Fruit fly (Drosophila melanogaster): ENCODE measurements around the gene CG9114.
A peak's percentile ranks its signal among the peaks of the same experiment; 100 is the strongest.

CG9114 gene

dm6 chrX:15312074-15312881 is 20.7 kb downstream of the CG9114 start:
- TF ChIP-seq Mnt (GFP tag; optimal IDR thresholded peaks at IDR 0.05) = no peak
- TF ChIP-seq CG12768 (GFP tag; optimal IDR thresholded peaks at IDR 0.05) = peak; percentile 70
- peak; percentile 58 for TF ChIP-seq cic (GFP tag; optimal IDR thresholded peaks at IDR 0.05)
- TF ChIP-seq ovo (GFP tag; optimal IDR thresholded peaks at IDR 0.05) = peak; percentile 75
- peak; percentile 47 for TF ChIP-seq CG1620 (GFP tag; optimal IDR thresholded peaks at IDR 0.05)
- TF ChIP-seq CG33017 (tag; optimal IDR thresholded peaks at IDR 0.05) = peak; percentile 46
- peak; percentile 79 for TF ChIP-seq Hr96 (GFP tag; optimal IDR thresholded peaks at IDR 0.05)
- peak; percentile 75 for TF ChIP-seq kay (GFP tag; ENCODE audit: borderline replicate concordance)
- TF ChIP-seq bab1 (GFP tag; optimal IDR thresholded peaks at IDR 0.05) = peak; percentile 62
- peak; percentile 79 for TF ChIP-seq pad (GFP tag; optimal IDR thresholded peaks at IDR 0.05)
- TF ChIP-seq CG7045 (GFP tag; optimal IDR thresholded peaks at IDR 0.05) = peak; percentile 80
- TF ChIP-seq toe (GFP tag; optimal IDR thresholded peaks at IDR 0.05) = peak; percentile 61
- peak; percentile 73 for TF ChIP-seq CG5204 (GFP tag; optimal IDR thresholded peaks at IDR 0.05)
- TF ChIP-seq CG14711 (tag; optimal IDR thresholded peaks at IDR 0.05) = peak; percentile 68
- TF ChIP-seq Clk (GFP tag; optimal IDR thresholded peaks at IDR 0.05) = peak; percentile 55
- peak; percentile 21 for TF ChIP-seq Crg-1 (GFP tag; optimal IDR thresholded peaks at IDR 0.05)
- peak; percentile 70 for TF ChIP-seq tj (GFP tag; optimal IDR thresholded peaks at IDR 0.05)
- no peak for TF ChIP-seq cnc (optimal IDR thresholded peaks at IDR 0.05)
- TF ChIP-seq CG11617 (GFP tag; optimal IDR thresholded peaks at IDR 0.05) = peak; percentile 94
- peak; percentile 87 for TF ChIP-seq CG7101 (tag; optimal IDR thresholded peaks at IDR 0.05)

dm6 chrX:15309918-15310317 is 23.0 kb downstream of the CG9114 start:
- TF ChIP-seq kay (GFP tag; ENCODE audit: borderline replicate concordance) (no peak), CG33017 (tag; optimal IDR thresholded peaks at IDR 0.05) (no peak), CG7045 (GFP tag; optimal IDR thresholded peaks at IDR 0.05) (no peak), CG14711 (tag; optimal IDR thresholded peaks at IDR 0.05) (peak; percentile 2), CG7101 (tag; optimal IDR thresholded peaks at IDR 0.05) (no peak)

dm6 chrX:15308456-15308954 is 24.4 kb downstream of the CG9114 start:
- no peak for TF ChIP-seq Clk (GFP tag; optimal IDR thresholded peaks at IDR 0.05)
- TF ChIP-seq Mnt (GFP tag; optimal IDR thresholded peaks at IDR 0.05) = peak; percentile 17
- TF ChIP-seq CG5204 (GFP tag; optimal IDR thresholded peaks at IDR 0.05) = no peak
- peak; percentile 25 for TF ChIP-seq CG14711 (tag; optimal IDR thresholded peaks at IDR 0.05)
- TF ChIP-seq CG1620 (GFP tag; optimal IDR thresholded peaks at IDR 0.05) = peak; percentile 47
- TF ChIP-seq pad (GFP tag; optimal IDR thresholded peaks at IDR 0.05) = peak; percentile 33
- TF ChIP-seq toe (GFP tag; optimal IDR thresholded peaks at IDR 0.05) = no peak
- TF ChIP-seq CG7101 (tag; optimal IDR thresholded peaks at IDR 0.05) = peak; percentile 58
- peak; percentile 74 for TF ChIP-seq cic (GFP tag; optimal IDR thresholded peaks at IDR 0.05)
- no peak for TF ChIP-seq cnc (optimal IDR thresholded peaks at IDR 0.05)
- TF ChIP-seq CG11617 (GFP tag; optimal IDR thresholded peaks at IDR 0.05) = peak; percentile 41
- no peak for TF ChIP-seq Hr96 (GFP tag; optimal IDR thresholded peaks at IDR 0.05)
- peak; percentile 36 for TF ChIP-seq CG7045 (GFP tag; optimal IDR thresholded peaks at IDR 0.05)
- peak; percentile 17 for TF ChIP-seq CG12768 (GFP tag; optimal IDR thresholded peaks at IDR 0.05)
- peak; percentile 57 for TF ChIP-seq bab1 (GFP tag; optimal IDR thresholded peaks at IDR 0.05)
- peak; percentile 85 for TF ChIP-seq kay (GFP tag; ENCODE audit: borderline replicate concordance)
- peak; percentile 93 for TF ChIP-seq tj (GFP tag; optimal IDR thresholded peaks at IDR 0.05)
- TF ChIP-seq CG33017 (tag; optimal IDR thresholded peaks at IDR 0.05) = peak; percentile 23
- peak; percentile 51 for TF ChIP-seq Crg-1 (GFP tag; optimal IDR thresholded peaks at IDR 0.05)
- peak; percentile 42 for TF ChIP-seq ovo (GFP tag; optimal IDR thresholded peaks at IDR 0.05)

- no peak for TF ChIP-seq CG7101 (tag; optimal IDR thresholded peaks at IDR 0.05)
- TF ChIP-seq Hr96 (GFP tag; optimal IDR thresholded peaks at IDR 0.05) = no peak
- no peak for TF ChIP-seq CG33017 (tag; optimal IDR thresholded peaks at IDR 0.05)
- TF ChIP-seq Mnt (GFP tag; optimal IDR thresholded peaks at IDR 0.05) = no peak
- TF ChIP-seq kay (GFP tag; ENCODE audit: borderline replicate concordance) = no peak
- no peak for TF ChIP-seq bab1 (GFP tag; optimal IDR thresholded peaks at IDR 0.05)
- no peak for TF ChIP-seq CG12768 (GFP tag; optimal IDR thresholded peaks at IDR 0.05)
- no peak for TF ChIP-seq pad (GFP tag; optimal IDR thresholded peaks at IDR 0.05)
- no peak for TF ChIP-seq CG5204 (GFP tag; optimal IDR thresholded peaks at IDR 0.05)
- no peak for TF ChIP-seq ovo (GFP tag; optimal IDR thresholded peaks at IDR 0.05)
- TF ChIP-seq Clk (GFP tag; optimal IDR thresholded peaks at IDR 0.05) = no peak
- no peak for TF ChIP-seq tj (GFP tag; optimal IDR thresholded peaks at IDR 0.05)
- TF ChIP-seq cnc (optimal IDR thresholded peaks at IDR 0.05) = no peak
These were observed 25.3 kb downstream of the CG9114 start for dm6 chrX:15307485-15308138.

- no peak for TF ChIP-seq cnc (optimal IDR thresholded peaks at IDR 0.05)
- peak; percentile 21 for TF ChIP-seq bab1 (GFP tag; optimal IDR thresholded peaks at IDR 0.05)
- TF ChIP-seq kay (GFP tag; ENCODE audit: borderline replicate concordance) = peak; percentile 49
- peak; percentile 43 for TF ChIP-seq Mnt (GFP tag; optimal IDR thresholded peaks at IDR 0.05)
- peak; percentile 11 for TF ChIP-seq CG7101 (tag; optimal IDR thresholded peaks at IDR 0.05)
- TF ChIP-seq tj (GFP tag; optimal IDR thresholded peaks at IDR 0.05) = peak; percentile 62
- peak; percentile 24 for TF ChIP-seq CG11617 (GFP tag; optimal IDR thresholded peaks at IDR 0.05)
- peak; percentile 53 for TF ChIP-seq pad (GFP tag; optimal IDR thresholded peaks at IDR 0.05)
- peak; percentile 68 for TF ChIP-seq ovo (GFP tag; optimal IDR thresholded peaks at IDR 0.05)
- TF ChIP-seq CG1620 (GFP tag; optimal IDR thresholded peaks at IDR 0.05) = no peak
- peak; percentile 68 for TF ChIP-seq CG14711 (tag; optimal IDR thresholded peaks at IDR 0.05)
- no peak for TF ChIP-seq Clk (GFP tag; optimal IDR thresholded peaks at IDR 0.05)
These were observed 26.7 kb downstream of the CG9114 start for dm6 chrX:15305975-15306909.
